Fruit fly (Drosophila melanogaster): Measurements from ENCODE around the gene CG6041.

CG6041 gene

dm6 chrX:5947870-5948498 is at the start of gene CG6041:
Gene CG6041 (plus strand): TSS chrX:5948160.
- TF ChIP-seq GATAd (GFP tag; optimal IDR thresholded peaks at IDR 0.05) (no peak), Rel (GFP tag; optimal IDR thresholded peaks at IDR 0.05) (no peak), Rel (tag; optimal IDR thresholded peaks at IDR 0.05) (no peak)

dm6 chrX:5899241-5900145 is 48.5 kb upstream of the CG6041 start:
- TF ChIP-seq Sp1 (GFP tag; optimal IDR thresholded peaks at IDR 0.05) (peak; percentile 2), dsf (GFP tag; optimal IDR thresholded peaks at IDR 0.05; ENCODE audit: borderline replicate concordance) (no peak), brk (GFP tag; optimal IDR thresholded peaks at IDR 0.05) (no peak), jim (GFP tag; optimal IDR thresholded peaks at IDR 0.05) (peak; percentile 64), HLH106 (tag; optimal IDR thresholded peaks at IDR 0.05) (peak; percentile 28), tai (GFP tag; optimal IDR thresholded peaks at IDR 0.05) (peak; percentile 84), Dif (GFP tag; optimal IDR thresholded peaks at IDR 0.05; ENCODE audit: partially characterized antibody) (peak; percentile 66), Mio (GFP tag; optimal IDR thresholded peaks at IDR 0.05) (no peak), sv (GFP tag; optimal IDR thresholded peaks at IDR 0.05) (no peak), woc (GFP tag; optimal IDR thresholded peaks at IDR 0.05) (no peak), br (GFP tag; optimal IDR thresholded peaks at IDR 0.05) (no peak), Rel (GFP tag; optimal IDR thresholded peaks at IDR 0.05) (no peak), Rel (tag; optimal IDR thresholded peaks at IDR 0.05) (peak; percentile 23), dl (GFP tag; optimal IDR thresholded peaks at IDR 0.05; ENCODE audit: insufficient read depth in 1 of 2, partially characterized antibody in 2 of 2) (peak; percentile 51 to 70), Dfd (GFP tag; optimal IDR thresholded peaks at IDR 0.05) (peak; percentile 39), foxo (GFP tag; optimal IDR thresholded peaks at IDR 0.05) (peak in 1 of 2 experiments; percentile 1), dmrt93B (GFP tag; optimal IDR thresholded peaks at IDR 0.05) (no peak), psq (GFP tag; optimal IDR thresholded peaks at IDR 0.05) (peak; percentile 96), CG32264 (GFP tag; optimal IDR thresholded peaks at IDR 0.05) (no peak), Vsx2 (GFP tag; optimal IDR thresholded peaks at IDR 0.05; ENCODE audit: partially characterized antibody) (no peak), usp (GFP tag; optimal IDR thresholded peaks at IDR 0.05) (no peak), Hr78 (GFP tag; optimal IDR thresholded peaks at IDR 0.05) (no peak)

- TF ChIP-seq jim (GFP tag; optimal IDR thresholded peaks at IDR 0.05) (no peak), HLH106 (tag; optimal IDR thresholded peaks at IDR 0.05) (peak; percentile 97), dmrt93B (GFP tag; optimal IDR thresholded peaks at IDR 0.05) (peak; percentile 93), Vsx2 (GFP tag; optimal IDR thresholded peaks at IDR 0.05; ENCODE audit: partially characterized antibody) (no peak), pan (optimal IDR thresholded peaks at IDR 0.05) (no peak), Abd-B (GFP tag; optimal IDR thresholded peaks at IDR 0.05) (no peak), dsf (GFP tag; optimal IDR thresholded peaks at IDR 0.05; ENCODE audit: borderline replicate concordance) (peak; percentile 81), GATAd (GFP tag; optimal IDR thresholded peaks at IDR 0.05) (peak; percentile 47), psq (GFP tag; optimal IDR thresholded peaks at IDR 0.05) (peak; percentile 91), N (GFP tag; optimal IDR thresholded peaks at IDR 0.05) (no peak), Rel (GFP tag; optimal IDR thresholded peaks at IDR 0.05) (peak; percentile 74), Rel (tag; optimal IDR thresholded peaks at IDR 0.05) (peak; percentile 81), Mio (GFP tag; optimal IDR thresholded peaks at IDR 0.05) (peak; percentile 78), sv (GFP tag; optimal IDR thresholded peaks at IDR 0.05) (peak; percentile 93), brk (GFP tag; optimal IDR thresholded peaks at IDR 0.05) (peak; percentile 87), lola (GFP tag; optimal IDR thresholded peaks at IDR 0.05) (no peak), Hr78 (GFP tag; optimal IDR thresholded peaks at IDR 0.05) (no peak), h (GFP tag; optimal IDR thresholded peaks at IDR 0.05) (peak; percentile 97), rgr (GFP tag; optimal IDR thresholded peaks at IDR 0.05) (peak; percentile 97), Myc (optimal IDR thresholded peaks at IDR 0.05) (no peak), CrebA (GFP tag; optimal IDR thresholded peaks at IDR 0.05; ENCODE audit: borderline replicate concordance) (peak; percentile 91), Dif (GFP tag; optimal IDR thresholded peaks at IDR 0.05; ENCODE audit: partially characterized antibody) (peak; percentile 67), dl (GFP tag; optimal IDR thresholded peaks at IDR 0.05; ENCODE audit: insufficient read depth in 1 of 2, partially characterized antibody in 2 of 2) (peak in 1 of 2 experiments; percentile 1), woc (GFP tag; optimal IDR thresholded peaks at IDR 0.05) (peak; percentile 97), Jra (GFP tag; optimal IDR thresholded peaks at IDR 0.05) (peak; percentile 75), OdsH (GFP tag; optimal IDR thresholded peaks at IDR 0.05) (peak; percentile 95), foxo (GFP tag; optimal IDR thresholded peaks at IDR 0.05) (peak; percentile 87 to 97), Dfd (GFP tag; optimal IDR thresholded peaks at IDR 0.05) (no peak), Sp1 (GFP tag; optimal IDR thresholded peaks at IDR 0.05) (peak; percentile 97), fru (GFP tag; optimal IDR thresholded peaks at IDR 0.05) (peak; percentile 97), tai (GFP tag; optimal IDR thresholded peaks at IDR 0.05) (peak; percentile 49), ey (GFP tag; optimal IDR thresholded peaks at IDR 0.05) (peak; percentile 97), CG32264 (GFP tag; optimal IDR thresholded peaks at IDR 0.05) (peak; percentile 94), br (GFP tag; optimal IDR thresholded peaks at IDR 0.05) (peak; percentile 97), sage (GFP tag; optimal IDR thresholded peaks at IDR 0.05) (peak; percentile 95), usp (GFP tag; optimal IDR thresholded peaks at IDR 0.05) (no peak), CG9705 (GFP tag; optimal IDR thresholded peaks at IDR 0.05) (peak; percentile 92)
These were observed 47.5 kb upstream of the CG6041 start, which contains the start of gene Act5C for dm6 chrX:5900146-5901093. Gene Act5C (plus strand): TSS chrX:5900861.

Measured in whole organism, wandering third instar larva.